Worm (Caenorhabditis elegans): Measurements from ENCODE around the gene cid-1.

The cid-1 gene

DNA sequence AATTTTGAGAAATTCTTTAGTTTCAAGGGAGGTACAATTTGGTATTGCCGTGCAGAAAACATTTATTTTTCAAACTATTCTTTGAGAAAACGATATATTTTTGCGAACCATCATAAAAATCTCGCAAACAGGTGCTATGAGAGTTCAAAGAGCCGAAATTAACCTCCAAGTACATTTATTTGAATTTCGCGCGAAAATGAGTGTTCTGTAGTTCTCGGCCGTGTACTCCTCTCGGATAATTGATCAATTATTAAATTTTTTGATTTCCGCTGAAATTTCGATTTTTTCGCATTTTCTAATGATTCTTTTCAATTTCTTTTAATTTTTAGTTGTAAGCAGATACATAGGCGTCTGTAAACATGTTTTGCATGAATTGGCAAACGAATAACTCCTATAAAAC, 16.5 kb downstream of the cid-1 start:
- TF ChIP-seq egl-27 (tag; optimal IDR thresholded peaks at IDR 0.05) (no peak), nhr-77 (tag; optimal IDR thresholded peaks at IDR 0.05) (no peak), fkh-10 (GFP tag; optimal IDR thresholded peaks at IDR 0.05) (no peak), nhr-67 (tag; optimal IDR thresholded peaks at IDR 0.05) (no peak), ceh-16 (tag; optimal IDR thresholded peaks at IDR 0.05) (no peak), elt-1 (tag; optimal IDR thresholded peaks at IDR 0.05) (no peak), tbx-2 (tag; optimal IDR thresholded peaks at IDR 0.05) (no peak), hmg-11 (tag; optimal IDR thresholded peaks at IDR 0.05) (no peak), unc-62 (GFP tag; optimal IDR thresholded peaks at IDR 0.05) (no peak), pha-4 (tag; optimal IDR thresholded peaks at IDR 0.05) (peak; percentile 43), R02D3.7 (tag; optimal IDR thresholded peaks at IDR 0.05) (no peak), nhr-43 (tag; optimal IDR thresholded peaks at IDR 0.05; ENCODE audit: poor library complexity, severe bottlenecking) (peak; percentile 41), mdl-1 (tag; optimal IDR thresholded peaks at IDR 0.05) (no peak), nhr-23 (tag; optimal IDR thresholded peaks at IDR 0.05) (peak; percentile 44), mml-1 (tag; optimal IDR thresholded peaks at IDR 0.05) (no peak), skn-1 (tag; optimal IDR thresholded peaks at IDR 0.05) (no peak), nfya-1 (tag; optimal IDR thresholded peaks at IDR 0.05; ENCODE audit: insufficient read depth) (peak; percentile 24), unc-39 (tag; optimal IDR thresholded peaks at IDR 0.05) (no peak), ama-1 (optimal IDR thresholded peaks at IDR 0.05) (no peak), nhr-237 (tag; optimal IDR thresholded peaks at IDR 0.05) (no peak)

DNA sequence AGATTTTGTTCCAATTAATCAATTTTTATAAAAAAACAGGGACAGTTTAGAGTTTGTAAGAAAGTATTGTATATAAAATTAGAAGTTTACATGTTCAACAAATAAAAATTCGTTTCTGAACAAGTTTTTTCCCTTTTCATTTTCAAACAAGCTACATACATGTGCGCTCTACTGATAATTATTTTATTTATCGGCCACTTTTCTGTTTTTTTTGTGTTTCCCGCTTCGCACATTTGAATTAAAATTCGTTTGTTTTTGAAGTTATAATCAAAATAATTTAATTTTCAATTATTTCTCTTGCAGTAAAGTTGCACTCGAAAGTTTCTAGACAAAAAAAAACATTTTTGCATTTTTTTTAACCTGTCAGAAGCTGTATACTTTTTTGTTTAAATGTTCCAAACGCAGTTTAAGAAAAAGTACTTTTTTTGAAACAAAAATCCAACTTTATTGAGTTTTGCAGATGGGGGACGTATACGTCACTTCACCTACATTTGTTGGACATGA, 17.0 kb downstream of the cid-1 start, which contains the start of gene hira-1:
Gene hira-1 (plus strand): TSS at position 454 of the 504 bp plus-strand sequence.
- TF ChIP-seq snpc-4 (tag; optimal IDR thresholded peaks at IDR 0.05) (peak; percentile 31), ztf-4 (tag; optimal IDR thresholded peaks at IDR 0.05) (no peak), pqm-1 (tag; optimal IDR thresholded peaks at IDR 0.05) (no peak), nhr-23 (tag; optimal IDR thresholded peaks at IDR 0.05) (peak; percentile 52), pha-4 (tag; optimal IDR thresholded peaks at IDR 0.05) (peak; percentile 66), lin-15B (tag; optimal IDR thresholded peaks at IDR 0.05) (peak; percentile 83), hmg-11 (tag; optimal IDR thresholded peaks at IDR 0.05) (peak; percentile 3), elt-2 (tag; optimal IDR thresholded peaks at IDR 0.05) (peak; percentile 9), skn-1 (tag; optimal IDR thresholded peaks at IDR 0.05) (no peak), nfya-1 (tag; optimal IDR thresholded peaks at IDR 0.05; ENCODE audit: insufficient read depth) (peak; percentile 0)

DNA sequence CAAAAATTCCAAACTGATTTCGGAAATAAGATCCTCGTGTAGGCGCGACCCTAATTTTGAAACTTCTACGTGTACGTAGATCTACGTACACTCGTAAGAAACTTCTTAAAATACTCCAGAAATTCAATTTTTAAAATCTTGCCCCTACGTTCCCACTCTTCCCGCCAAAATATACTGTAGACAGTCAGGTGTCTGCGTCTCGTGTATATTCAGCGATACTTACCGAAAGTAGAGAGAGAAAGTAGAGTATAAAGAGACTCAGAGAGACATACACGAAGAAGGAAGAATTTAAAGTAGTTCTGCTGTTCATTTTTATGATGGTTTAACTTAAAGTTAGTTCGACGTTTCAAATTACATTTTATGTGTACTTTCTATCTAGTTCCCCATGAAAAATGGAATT, 19.5 kb downstream of the cid-1 start:
- TF ChIP-seq fkh-10 (GFP tag; optimal IDR thresholded peaks at IDR 0.05), result no peak
- TF ChIP-seq pha-4 (tag; optimal IDR thresholded peaks at IDR 0.05), result peak; percentile 3

DNA sequence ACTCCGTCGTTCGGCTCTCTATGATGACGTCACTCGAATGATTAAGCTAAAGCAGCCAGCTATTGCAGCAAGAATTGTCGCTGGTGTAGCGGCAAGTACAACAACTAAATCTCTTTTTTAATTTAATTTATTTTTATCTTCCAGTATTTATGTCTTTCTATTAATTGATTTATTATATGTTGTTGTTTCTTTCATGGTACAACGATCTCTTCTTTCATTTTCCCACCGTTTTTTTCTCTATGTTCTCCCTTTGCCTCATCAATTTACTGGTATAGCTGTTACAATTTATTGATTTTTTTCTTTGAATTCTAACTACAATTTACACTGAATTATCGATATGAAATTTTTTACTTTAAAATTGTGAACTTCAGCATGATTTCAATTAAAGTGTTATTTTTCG, 22.0 kb downstream of the cid-1 start, which contains the start of gene moc-6:
Gene moc-6 (plus strand): TSS at position 301 of the 400 bp plus-strand sequence.
- TF ChIP-seq nhr-25 (tag; optimal IDR thresholded peaks at IDR 0.05), result no peak
- TF ChIP-seq ceh-28 (tag; optimal IDR thresholded peaks at IDR 0.05), result peak; percentile 12

DNA sequence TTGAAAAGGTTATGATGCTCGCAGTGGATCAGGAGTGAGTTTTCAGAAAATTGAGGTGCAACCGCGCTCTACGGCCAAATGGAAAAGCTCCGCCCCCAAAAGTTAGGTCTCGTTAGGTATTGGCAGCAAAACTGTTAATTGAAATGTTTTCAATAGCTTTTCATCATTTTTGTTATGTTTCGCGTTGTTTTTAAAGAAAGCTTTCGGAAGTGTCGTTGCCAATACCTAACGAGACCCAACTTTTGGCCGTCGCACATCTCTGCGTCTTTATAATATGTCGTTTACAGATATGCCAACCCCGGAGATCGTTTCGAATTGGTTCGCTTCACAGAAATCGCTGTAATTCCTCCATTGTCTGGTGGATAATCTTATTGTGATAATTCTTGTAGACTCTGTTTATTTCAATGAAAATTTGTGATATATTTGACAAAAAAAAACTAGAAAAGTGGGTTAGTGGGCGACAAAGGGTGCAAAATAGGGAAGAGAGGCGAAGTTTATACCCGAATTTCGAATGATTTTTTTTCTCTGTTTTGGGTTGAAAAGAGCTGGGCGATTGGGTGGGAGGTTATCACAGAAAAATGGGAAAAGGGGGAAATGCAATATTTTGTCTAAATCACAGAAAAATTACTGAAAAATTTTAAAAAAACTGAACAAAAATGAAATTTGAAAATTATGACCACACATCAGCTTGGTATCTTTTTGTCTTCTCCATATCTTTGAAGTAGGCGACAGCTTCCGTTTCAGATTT, 22.8 kb downstream of the cid-1 start:
- TF ChIP-seq daf-12 (tag; optimal IDR thresholded peaks at IDR 0.05) (no peak), R02D3.7 (tag; optimal IDR thresholded peaks at IDR 0.05) (no peak), nhr-76 (tag; optimal IDR thresholded peaks at IDR 0.05) (no peak), ceh-16 (tag; optimal IDR thresholded peaks at IDR 0.05) (no peak), ceh-9 (tag; optimal IDR thresholded peaks at IDR 0.05) (no peak), fkh-2 (tag; optimal IDR thresholded peaks at IDR 0.05) (no peak), nhr-43 (tag; optimal IDR thresholded peaks at IDR 0.05; ENCODE audit: poor library complexity, severe bottlenecking) (peak; percentile 19), snpc-4 (tag; optimal IDR thresholded peaks at IDR 0.05) (no peak), skn-1 (tag; optimal IDR thresholded peaks at IDR 0.05) (no peak), ZK546.5 (tag; optimal IDR thresholded peaks at IDR 0.05) (no peak), aly-2 (tag; optimal IDR thresholded peaks at IDR 0.05) (no peak), hmg-11 (tag; optimal IDR thresholded peaks at IDR 0.05) (no peak), ceh-82 (tag; optimal IDR thresholded peaks at IDR 0.05) (no peak), unc-39 (tag; optimal IDR thresholded peaks at IDR 0.05) (no peak), jun-1 (tag; optimal IDR thresholded peaks at IDR 0.05) (no peak), elt-1 (tag; optimal IDR thresholded peaks at IDR 0.05) (no peak), egl-27 (tag; optimal IDR thresholded peaks at IDR 0.05) (no peak), ceh-28 (tag; optimal IDR thresholded peaks at IDR 0.05) (no peak), nfya-1 (tag; optimal IDR thresholded peaks at IDR 0.05; ENCODE audit: insufficient read depth) (no peak), ztf-4 (tag; optimal IDR thresholded peaks at IDR 0.05) (no peak), egl-5 (tag; optimal IDR thresholded peaks at IDR 0.05) (no peak), lin-15B (tag; optimal IDR thresholded peaks at IDR 0.05) (no peak), nhr-28 (tag; optimal IDR thresholded peaks at IDR 0.05) (no peak), fos-1 (tag; optimal IDR thresholded peaks at IDR 0.05) (no peak), lin-39 (tag; optimal IDR thresholded peaks at IDR 0.05) (no peak), nhr-77 (tag; optimal IDR thresholded peaks at IDR 0.05) (no peak), ama-1 (optimal IDR thresholded peaks at IDR 0.05) (peak; percentile 69), sea-2 (GFP tag; optimal IDR thresholded peaks at IDR 0.05) (no peak), nhr-23 (tag; optimal IDR thresholded peaks at IDR 0.05) (no peak), nhr-12 (tag; optimal IDR thresholded peaks at IDR 0.05) (no peak), nhr-237 (tag; optimal IDR thresholded peaks at IDR 0.05) (no peak), pqm-1 (tag; optimal IDR thresholded peaks at IDR 0.05) (no peak), tbx-2 (tag; optimal IDR thresholded peaks at IDR 0.05) (no peak)

Data from whole organism, L3 larva.